Fruit fly (Drosophila melanogaster): ENCODE measurements around the gene CG3744.

The CG3744 gene

DNA sequence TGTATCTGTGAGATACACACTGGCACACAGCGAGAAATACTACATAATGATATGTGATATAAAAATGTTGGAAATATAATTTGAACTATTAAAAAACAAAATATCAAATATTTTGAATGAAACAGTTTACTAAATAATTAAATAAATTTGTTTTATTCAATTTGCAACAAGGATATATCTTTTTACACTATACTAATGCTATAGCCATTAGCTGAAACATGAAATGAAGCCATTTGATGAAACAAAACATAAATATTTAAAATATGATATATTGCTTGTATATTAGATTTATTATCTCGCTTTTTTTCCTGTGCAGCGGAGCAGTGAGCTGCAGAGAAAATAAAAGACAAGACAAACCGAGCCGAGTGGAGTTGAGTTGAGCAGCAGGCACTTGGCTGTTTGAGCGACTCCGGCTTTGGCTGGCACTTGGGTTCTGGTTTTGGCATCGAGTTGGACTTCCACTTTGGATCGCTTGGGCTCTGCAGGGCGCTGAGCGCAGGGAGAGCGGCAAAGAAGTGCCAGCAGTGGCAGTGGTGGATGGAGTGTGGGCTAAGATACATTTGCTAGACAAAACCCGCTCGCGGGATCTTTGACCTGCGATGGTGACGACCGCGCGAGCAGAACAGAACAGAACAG, 17.0 kb upstream of the CG3744 start (continued):
- TF ChIP-seq phol (tag; optimal IDR thresholded peaks at IDR 0.05) (peak; percentile 92), eyg (GFP tag; optimal IDR thresholded peaks at IDR 0.05) (no peak), peb (GFP tag; IDR thresholded peaks at IDR 0.05) (peak; percentile 35; the same call in 1 of the 2 replicates), jumu (GFP tag; optimal IDR thresholded peaks at IDR 0.05) (no peak), zfh2 (GFP tag; optimal IDR thresholded peaks at IDR 0.05) (no peak), az2 (GFP tag; optimal IDR thresholded peaks at IDR 0.05) (peak; percentile 67), Spps (tag; optimal IDR thresholded peaks at IDR 0.05) (peak; percentile 75), wdn (GFP tag; IDR thresholded peaks at IDR 0.05) (no peak), Kr (GFP tag; optimal IDR thresholded peaks at IDR 0.05) (no peak), pan (optimal IDR thresholded peaks at IDR 0.05) (no peak), pan (GFP tag; optimal IDR thresholded peaks at IDR 0.05 in 1 of 2, IDR thresholded peaks at IDR 0.05 in 1 of 2) (peak in 1 of 2 experiments; percentile 69), her (GFP tag; optimal IDR thresholded peaks at IDR 0.05) (no peak), cas (GFP tag; IDR thresholded peaks at IDR 0.05) (no peak), Lim3 (GFP tag; IDR thresholded peaks at IDR 0.05) (no peak), CG10565 (GFP tag; optimal IDR thresholded peaks at IDR 0.05) (no peak), CG14860 (GFP tag; IDR thresholded peaks at IDR 0.05; ENCODE audit: partially characterized antibody) (no peak), CG17568 (GFP tag; optimal IDR thresholded peaks at IDR 0.05) (no peak), CG2129 (GFP tag; IDR thresholded peaks at IDR 0.05; ENCODE audit: partially characterized antibody) (no peak), sug (tag; optimal IDR thresholded peaks at IDR 0.05) (no peak), ci (GFP tag; IDR thresholded peaks at IDR 0.05) (no peak), pb (GFP tag; optimal IDR thresholded peaks at IDR 0.05) (no peak), Oli (tag; optimal IDR thresholded peaks at IDR 0.05) (peak; percentile 78), caup (GFP tag; optimal IDR thresholded peaks at IDR 0.05; ENCODE audit: severe bottlenecking) (peak; percentile 53), Mes4 (GFP tag; optimal IDR thresholded peaks at IDR 0.05) (no peak), CG32767 (GFP tag; IDR thresholded peaks at IDR 0.05) (peak; percentile 84), MBD-R2 (GFP tag; IDR thresholded peaks at IDR 0.05) (no peak; the same call in 1 of the 2 replicates), sens-2 (GFP tag; IDR thresholded peaks at IDR 0.05) (no peak), CG9876 (GFP tag; optimal IDR thresholded peaks at IDR 0.05) (no peak), lmd (GFP tag; IDR thresholded peaks at IDR 0.05) (peak; percentile 78), CG7987 (GFP tag; optimal IDR thresholded peaks at IDR 0.05) (peak; percentile 36), TFAM (GFP tag; optimal IDR thresholded peaks at IDR 0.05) (peak; percentile 58), mam (GFP tag; optimal IDR thresholded peaks at IDR 0.05) (no peak), gro (GFP tag; optimal IDR thresholded peaks at IDR 0.05) (no peak), CG18476 (GFP tag; optimal IDR thresholded peaks at IDR 0.05) (peak; percentile 54), gfzf (GFP tag; optimal IDR thresholded peaks at IDR 0.05) (no peak), bcd (GFP tag; optimal IDR thresholded peaks at IDR 0.05) (peak; percentile 80), CG11696 (GFP tag; IDR thresholded peaks at IDR 0.05) (peak; percentile 57), klu (GFP tag; IDR thresholded peaks at IDR 0.05) (peak; percentile 60; the same call in 1 of the 2 replicates), Atf6 (GFP tag; IDR thresholded peaks at IDR 0.05) (peak; percentile 62; the same call in 1 of the 2 replicates), zf30C (GFP tag; optimal IDR thresholded peaks at IDR 0.05) (peak; percentile 85), CTCF (GFP tag; optimal IDR thresholded peaks at IDR 0.05) (no peak), Hey (tag; optimal IDR thresholded peaks at IDR 0.05) (no peak), otp (GFP tag; IDR thresholded peaks at IDR 0.05) (no peak), CG11560 (tag; IDR thresholded peaks at IDR 0.05) (0 out of 3 replicates have a peak, but pooled peaks have one; percentile 42), CG4282 (GFP tag; optimal IDR thresholded peaks at IDR 0.05) (no peak), CG17612 (GFP tag; IDR thresholded peaks at IDR 0.05) (no peak), kni (GFP tag; optimal IDR thresholded peaks at IDR 0.05) (peak; percentile 22), CG11093 (GFP tag; IDR thresholded peaks at IDR 0.05) (0 out of 3 replicates have a peak, but pooled peaks have one; percentile 38), Lpt (GFP tag; optimal IDR thresholded peaks at IDR 0.05) (no peak), Pdp1 (GFP tag; optimal IDR thresholded peaks at IDR 0.05) (peak in 1 of 2 experiments; percentile 5), CG7271 (tag; optimal IDR thresholded peaks at IDR 0.05) (peak; percentile 45), aop (GFP tag; IDR thresholded peaks at IDR 0.05) (no peak)

Measured in whole organism, embryonic.